Fruit fly (Drosophila melanogaster) whole organism, embryonic: ENCODE measurements around the gene ph-d.

ENCODE experiments used
- Asciz ChIP-seq: fragments of 200-800 bp; sonication (Bioruptor generic); optimal IDR thresholded peaks from 2 replicates; lab custom pipeline; 2017; ENCODE audit warnings: missing biosample characterization, mild to moderate bottlenecking, missing genetic modification characterization, missing genetic modification reagents
- Atf6 ChIP-seq: fragments of 200-800 bp; sonication (Bioruptor generic); IDR thresholded peaks from 2 replicates; pipeline ENCODE4 v1.3.6; 2022; ENCODE audit warnings: missing biosample characterization, missing genetic modification characterization
- CG11398 ChIP-seq: fragments of 200-800 bp; sonication (Bioruptor generic); optimal IDR thresholded peaks from 2 replicates; lab custom pipeline; 2016; ENCODE audit warnings: missing biosample characterization, missing genetic modification characterization
- CG11456 ChIP-seq: fragments of 200-800 bp; sonication (Bioruptor generic); IDR thresholded peaks from 3 replicates; pipeline ENCODE4 v1.3.6; 2022; ENCODE audit warnings: missing biosample characterization, missing genetic modification characterization
- CG11723 ChIP-seq: fragments of 200-800 bp; sonication (Bioruptor generic); optimal IDR thresholded peaks from 2 replicates; lab custom pipeline; 2017; ENCODE audit warnings: missing biosample characterization, mild to moderate bottlenecking, missing genetic modification characterization
- CG12071 ChIP-seq: fragments of 200-800 bp; sonication (Bioruptor generic); optimal IDR thresholded peaks from 3 replicates; lab custom pipeline; 2018; ENCODE audit warnings: missing biosample characterization, mild to moderate bottlenecking, missing genetic modification characterization
- CG12769 ChIP-seq: fragments of 200-800 bp; sonication (Bioruptor generic); optimal IDR thresholded peaks from 2 replicates; lab custom pipeline; 2019; ENCODE audit warnings: missing biosample characterization, mild to moderate bottlenecking, missing genetic modification characterization, moderate library complexity
- CG14965 ChIP-seq: fragments of 200-800 bp; sonication (Bioruptor generic); optimal IDR thresholded peaks from 2 replicates; lab custom pipeline; 2016; ENCODE audit warnings: missing biosample characterization, missing genetic modification characterization, borderline replicate concordance
- CG17385 ChIP-seq: fragments of 200-800 bp; sonication (Bioruptor generic); optimal IDR thresholded peaks from 3 replicates; lab custom pipeline; 2018; ENCODE audit warnings: missing biosample characterization, mild to moderate bottlenecking, missing genetic modification characterization
- CG18764 ChIP-seq: fragments of 200-800 bp; sonication (Bioruptor generic); optimal IDR thresholded peaks from 3 replicates; lab custom pipeline; 2016; ENCODE audit warnings: missing biosample characterization, missing genetic modification characterization
- CG3065 ChIP-seq: fragments of 200-800 bp; sonication (Bioruptor generic); optimal IDR thresholded peaks from 2 replicates; lab custom pipeline; 2016; ENCODE audit warnings: missing biosample characterization, missing genetic modification characterization
- CG31388 ChIP-seq: fragments of 200-800 bp; sonication (Bioruptor generic); optimal IDR thresholded peaks from 2 replicates; lab custom pipeline; 2016; ENCODE audit warnings: missing biosample characterization, missing genetic modification characterization
- CG6654 ChIP-seq: fragments of 200-800 bp; sonication (Bioruptor generic); optimal IDR thresholded peaks from 2 replicates; lab custom pipeline; 2017; ENCODE audit warnings: missing biosample characterization, mild to moderate bottlenecking, missing genetic modification characterization
- CG8089 ChIP-seq: fragments of 200-800 bp; sonication (Bioruptor generic); optimal IDR thresholded peaks from 3 replicates; lab custom pipeline; 2016; ENCODE audit warnings: missing biosample characterization, missing genetic modification characterization
- Deaf1 ChIP-seq: fragments of 200-800 bp; optimal IDR thresholded peaks from 3 replicates; lab custom pipeline; 2019; ENCODE audit warnings: missing biosample characterization, mild to moderate bottlenecking, missing genetic modification characterization, moderate library complexity
- Dek ChIP-seq: fragments of 200-800 bp; sonication (Bioruptor generic); optimal IDR thresholded peaks from 3 replicates; lab custom pipeline; 2019; ENCODE audit warnings: missing biosample characterization, mild to moderate bottlenecking, missing genetic modification characterization, moderate library complexity
- GATAe ChIP-seq: fragments of 200-800 bp; sonication (Bioruptor generic); conservative IDR thresholded peaks from 2 replicates; pipeline ENCODE4 v1.3.6; 2022; ENCODE audit warnings: missing biosample characterization, missing genetic modification characterization
- H15 ChIP-seq: fragments of 200-800 bp; sonication (Bioruptor generic); IDR thresholded peaks from 3 replicates; pipeline ENCODE4 v1.3.6; 2022; ENCODE audit warnings: missing biosample characterization, missing genetic modification characterization
- HLH54F ChIP-seq: fragments of 200-800 bp; sonication (Bioruptor generic); optimal IDR thresholded peaks from 3 replicates; lab custom pipeline; 2016; ENCODE audit warnings: missing biosample characterization, missing genetic modification characterization
- Hey ChIP-seq: fragments of 200-800 bp; sonication (Bioruptor generic); optimal IDR thresholded peaks from 3 replicates; lab custom pipeline; 2018; ENCODE audit warnings: missing biosample characterization, mild to moderate bottlenecking, missing genetic modification characterization
- HmgD ChIP-seq: fragments of 200-800 bp; sonication (Bioruptor generic); optimal IDR thresholded peaks from 3 replicates; lab custom pipeline; 2016; ENCODE audit warnings: missing biosample characterization, missing genetic modification characterization
- Hmr ChIP-seq: fragments of 200-800 bp; sonication (Bioruptor generic); optimal IDR thresholded peaks from 3 replicates; lab custom pipeline; 2017; ENCODE audit warnings: mild to moderate bottlenecking, missing biosample characterization, missing genetic modification reagents, missing genetic modification characterization
- Lhr ChIP-seq: fragments of 200-800 bp; sonication (Bioruptor generic); optimal IDR thresholded peaks from 3 replicates; lab custom pipeline; 2017; ENCODE audit warnings: mild to moderate bottlenecking, missing biosample characterization, missing genetic modification reagents, missing genetic modification characterization
- Lpt ChIP-seq: fragments of >200 bp; optimal IDR thresholded peaks from 2 replicates; lab custom pipeline; 2018; ENCODE audit warnings: missing biosample characterization, missing genetic modification characterization
- Max ChIP-seq: fragments of 200-800 bp; sonication (Bioruptor generic); optimal IDR thresholded peaks from 2 replicates; lab custom pipeline; 2016; ENCODE audit warnings: missing biosample characterization, mild to moderate bottlenecking, missing genetic modification characterization
- Optix ChIP-seq: fragments of 200-800 bp; sonication (Bioruptor generic); IDR thresholded peaks from 3 replicates; pipeline ENCODE4 v1.3.6; 2022; ENCODE audit warnings: missing biosample characterization, missing genetic modification characterization
- Ravus ChIP-seq: fragments of 200-800 bp; sonication (Bioruptor generic); IDR thresholded peaks from 2 replicates; pipeline ENCODE4 v1.3.6; 2022; ENCODE audit warnings: missing biosample characterization, missing genetic modification characterization
- Ssrp ChIP-seq: fragments of 200-800 bp; sonication (Bioruptor generic); optimal IDR thresholded peaks from 2 replicates; lab custom pipeline; 2018; ENCODE audit warnings: missing biosample characterization, mild to moderate bottlenecking, missing genetic modification characterization, moderate library complexity
- ase ChIP-seq: fragments of 200-800 bp; sonication (Bioruptor generic); IDR thresholded peaks from 3 replicates; pipeline ENCODE4 v1.3.6; 2022; ENCODE audit warnings: missing biosample characterization, missing genetic modification characterization
- cg ChIP-seq: fragments of 200-800 bp; sonication (Bioruptor generic); optimal IDR thresholded peaks from 3 replicates; lab custom pipeline; 2019; ENCODE audit warnings: missing biosample characterization, mild to moderate bottlenecking, missing genetic modification characterization, moderate library complexity
- chinmo ChIP-seq: fragments of 200-800 bp; sonication (Bioruptor generic); IDR thresholded peaks from 4 replicates; pipeline ENCODE4 v1.3.6; 2022; ENCODE audit warnings: missing biosample characterization, missing genetic modification characterization; ENCODE audit not compliant: partially characterized antibody
- crp ChIP-seq, 2 experiments: fragments of 200-800 bp; sonication (Bioruptor generic); optimal IDR thresholded peaks; 2 replicates in 1 of 2; 3 replicates in 1 of 2; lab custom pipeline; 2017; ENCODE audit warnings: missing biosample characterization in 2 of 2, missing genetic modification characterization in 2 of 2, mild to moderate bottlenecking in 1 of 2, moderate library complexity in 1 of 2
- cwo ChIP-seq: fragments of 200-800 bp; sonication (Bioruptor generic); optimal IDR thresholded peaks from 3 replicates; lab custom pipeline; 2017; ENCODE audit warnings: missing biosample characterization, missing genetic modification characterization, mild to moderate bottlenecking, moderate library complexity, missing genetic modification reagents
- grn ChIP-seq: fragments of 200-800 bp; sonication (Bioruptor generic); optimal IDR thresholded peaks from 3 replicates; lab custom pipeline; 2017; ENCODE audit warnings: missing biosample characterization, missing genetic modification characterization
- knrl ChIP-seq: fragments of 200-800 bp; sonication (Bioruptor generic); IDR thresholded peaks from 3 replicates; pipeline ENCODE4 v1.3.6; 2022; ENCODE audit warnings: missing biosample characterization, missing genetic modification characterization; ENCODE audit not compliant: partially characterized antibody
- mam ChIP-seq: fragments of 200-800 bp; sonication (Bioruptor generic); optimal IDR thresholded peaks from 3 replicates; lab custom pipeline; 2016; ENCODE audit warnings: missing biosample characterization, missing genetic modification characterization
- mirr ChIP-seq: fragments of 200-800 bp; sonication (Bioruptor generic); optimal IDR thresholded peaks from 3 replicates; lab custom pipeline; 2018; ENCODE audit warnings: missing biosample characterization, mild to moderate bottlenecking, missing genetic modification characterization
- mld ChIP-seq: fragments of 200-800 bp; sonication (Bioruptor generic); IDR thresholded peaks from 3 replicates; pipeline ENCODE4 v1.3.6; 2022; ENCODE audit warnings: missing biosample characterization, missing genetic modification characterization; ENCODE audit not compliant: partially characterized antibody
- nom ChIP-seq: fragments of 200-800 bp; sonication (Bioruptor generic); optimal IDR thresholded peaks from 2 replicates; lab custom pipeline; 2017; ENCODE audit warnings: missing biosample characterization, missing genetic modification characterization, mild to moderate bottlenecking, moderate library complexity, missing genetic modification reagents
- ranshi ChIP-seq: fragments of 200-800 bp; sonication (Bioruptor generic); IDR thresholded peaks from 2 replicates; pipeline ENCODE4 v1.3.6; 2022; ENCODE audit warnings: missing biosample characterization, missing genetic modification characterization
- stc ChIP-seq: fragments of 200-800 bp; sonication (Bioruptor generic); IDR thresholded peaks from 2 replicates; pipeline ENCODE4 v1.3.6; 2022; ENCODE audit warnings: missing biosample characterization, missing genetic modification characterization
- tna ChIP-seq: fragments of 200-800 bp; sonication (Bioruptor generic); IDR thresholded peaks from 2 replicates; pipeline ENCODE4 v1.3.6; 2022; ENCODE audit warnings: missing biosample characterization, missing genetic modification characterization; ENCODE audit not compliant: partially characterized antibody
- unc-4 ChIP-seq: fragments of 200-800 bp; sonication (Bioruptor generic); IDR thresholded peaks from 2 replicates; pipeline ENCODE4 v1.3.6; 2022; ENCODE audit warnings: missing biosample characterization, missing genetic modification characterization; ENCODE audit not compliant: partially characterized antibody
- unpg ChIP-seq: fragments of 200-800 bp; sonication (Bioruptor generic); optimal IDR thresholded peaks from 3 replicates; lab custom pipeline; 2018; ENCODE audit warnings: missing biosample characterization, mild to moderate bottlenecking, missing genetic modification characterization, moderate library complexity
- vvl ChIP-seq: fragments of 200-800 bp; sonication (Bioruptor generic); IDR thresholded peaks from 2 replicates; pipeline ENCODE4 v1.3.6; 2022; ENCODE audit warnings: missing biosample characterization, missing genetic modification characterization
- yki ChIP-seq: fragments of >200 bp; optimal IDR thresholded peaks from 3 replicates; lab custom pipeline; 2018
- zfh1 ChIP-seq: fragments of 200-800 bp; sonication (Bioruptor generic); IDR thresholded peaks from 3 replicates; pipeline ENCODE4 v1.3.6; 2022; ENCODE audit warnings: missing biosample characterization, missing genetic modification characterization

Gene ph-d

DNA sequence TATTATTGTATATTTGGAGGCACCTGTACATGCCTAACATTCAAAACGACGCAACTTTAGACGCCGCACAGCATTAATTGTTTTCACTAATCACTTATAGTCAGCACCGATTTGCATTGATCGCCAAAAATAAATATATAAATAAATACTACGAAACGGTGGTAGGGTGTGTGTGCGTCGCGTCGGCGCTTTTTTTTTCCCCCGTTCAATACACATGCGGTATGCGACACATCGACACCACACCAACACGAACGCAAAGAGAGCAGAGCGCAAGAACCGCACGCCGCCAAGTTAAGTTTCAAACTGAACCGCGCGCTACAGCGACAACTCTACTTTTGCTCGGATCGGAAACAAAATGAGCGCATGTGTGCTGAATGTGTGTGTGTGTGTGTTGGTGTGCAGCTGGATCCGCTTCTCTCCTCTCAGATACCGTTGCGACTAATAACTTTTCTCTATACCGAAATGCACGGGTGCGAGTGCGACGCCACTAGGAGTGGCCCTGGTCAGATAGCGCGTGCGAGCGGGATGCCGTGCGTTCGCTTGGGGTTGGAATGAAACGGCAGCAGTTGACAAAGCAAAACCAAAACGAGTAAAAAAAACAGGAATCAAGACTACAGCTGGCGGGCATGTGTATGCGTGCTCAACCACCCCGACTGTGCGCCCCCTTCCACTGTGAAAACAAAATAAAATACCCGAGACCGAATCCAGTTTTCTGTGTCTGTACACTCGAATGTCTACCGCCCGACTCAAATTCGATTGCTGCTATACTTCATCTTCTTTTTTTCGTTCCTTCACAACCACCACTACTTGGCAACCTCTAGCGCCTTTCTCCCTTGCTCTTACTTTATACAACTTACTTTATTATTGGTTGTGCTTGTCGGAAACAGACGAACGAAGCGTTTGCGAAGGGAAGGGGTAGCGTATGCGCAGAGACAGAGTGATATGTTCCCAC is at the start of gene ph-d (continued):
- peak; percentile 39; the same call in 1 of the 3 replicates for TF ChIP-seq CG11456 (GFP tag; lab: Robert Waterston, UW)
- peak; percentile 54 for TF ChIP-seq unpg (GFP tag; lab: Kevin White, UChicago)
- TF ChIP-seq CG31388: no peak
- TF ChIP-seq CG8089 (GFP tag; lab: Kevin White, UChicago): no peak
- TF ChIP-seq cwo (GFP tag; lab: Kevin White, UChicago): peak; percentile 5
- peak; percentile 70 for TF ChIP-seq vvl (GFP tag; lab: Robert Waterston, UW)
- TF ChIP-seq CG14965 (GFP tag; lab: Kevin White, UChicago): no peak
- peak; percentile 43 for TF ChIP-seq Atf6 (GFP tag; lab: Robert Waterston, UW)
- no peak for TF ChIP-seq mam (GFP tag; lab: Kevin White, UChicago)
- peak; percentile 1 for TF ChIP-seq CG3065 (GFP tag; lab: Kevin White, UChicago)
- peak; percentile 27 for TF ChIP-seq CG17385 (GFP tag; lab: Kevin White, UChicago)
- peak; percentile 35 for TF ChIP-seq Lhr (GFP tag; lab: Kevin White, UChicago)
- TF ChIP-seq Dek (tag; lab: Kevin White, UChicago): peak; percentile 29
- peak; percentile 47 for TF ChIP-seq Ssrp (tag; lab: Kevin White, UChicago)
- peak; percentile 34; the same call in 1 of the 2 replicates for TF ChIP-seq unc-4
- TF ChIP-seq Lpt (GFP tag; lab: Kevin White, UChicago): peak; percentile 87
- TF ChIP-seq grn (GFP tag; lab: Kevin White, UChicago): no peak
- TF ChIP-seq CG12769 (tag; lab: Kevin White, UChicago): peak; percentile 98
- TF ChIP-seq CG11398 (GFP tag; lab: Kevin White, UChicago): no peak
- TF ChIP-seq yki (lab: Kevin White, UChicago): no peak
- peak; percentile 76 for TF ChIP-seq mirr (GFP tag; lab: Kevin White, UChicago)
- peak; percentile 84 for TF ChIP-seq Deaf1 (tag; lab: Kevin White, UChicago)
- no peak for TF ChIP-seq Ravus (GFP tag; lab: Robert Waterston, UW)
- peak; percentile 57 for TF ChIP-seq GATAe (GFP tag; lab: Robert Waterston, UW)
- 0 out of 2 replicates have a peak, but pooled peaks have one; percentile 8 for TF ChIP-seq stc (GFP tag; lab: Robert Waterston, UW)
- TF ChIP-seq tna (GFP tag; lab: Robert Waterston, UW): no peak
- TF ChIP-seq knrl: 0 out of 3 replicates have a peak, but pooled peaks have one; percentile 24
- no peak for TF ChIP-seq ranshi (GFP tag; lab: Robert Waterston, UW)
- TF ChIP-seq ase (GFP tag; lab: Robert Waterston, UW): no peak
- TF ChIP-seq Hey (tag; lab: Kevin White, UChicago): peak; percentile 43
- peak; percentile 58 for TF ChIP-seq HmgD (GFP tag; lab: Kevin White, UChicago)
- peak; percentile 32 for TF ChIP-seq Hmr (GFP tag; lab: Kevin White, UChicago)
- TF ChIP-seq CG6654: no peak
- TF ChIP-seq CG11723: peak; percentile 55
- TF ChIP-seq CG18764 (GFP tag; lab: Kevin White, UChicago): no peak
- no peak for TF ChIP-seq HLH54F (GFP tag; lab: Kevin White, UChicago)
- TF ChIP-seq crp (GFP tag; optimal IDR thresholded peaks at IDR 0.05; lab: Kevin White, UChicago): peak in 1 of 2 experiments; percentile 8
- TF ChIP-seq nom (GFP tag; lab: Kevin White, UChicago): peak; percentile 88
- no peak; the same call in 2 of the 3 replicates for TF ChIP-seq mld (GFP tag; lab: Robert Waterston, UW)
- TF ChIP-seq Asciz (GFP tag; lab: Kevin White, UChicago): peak; percentile 44
- TF ChIP-seq zfh1 (GFP tag; lab: Robert Waterston, UW): no peak
- TF ChIP-seq H15 (GFP tag; lab: Robert Waterston, UW): 0 out of 3 replicates have a peak, but pooled peaks have one; percentile 19
- TF ChIP-seq Max: peak; percentile 26
- peak; percentile 16; the same call in 1 of the 3 replicates for TF ChIP-seq Optix (GFP tag; lab: Robert Waterston, UW)
- peak; percentile 97 for TF ChIP-seq cg
- peak; percentile 95; the same call in 3 of the 4 replicates for TF ChIP-seq chinmo
- peak; percentile 18 for TF ChIP-seq CG12071 (GFP tag; lab: Kevin White, UChicago)
